Fruit fly (Drosophila melanogaster): ENCODE measurements around the gene Trissin.

Trissin gene

dm6 chr3R:15485296-15485695, at the start of gene Trissin:
Gene Trissin (minus strand): TSS chr3R:15485396.
- TF ChIP-seq noc (tag; optimal IDR thresholded peaks at IDR 0.05), result no peak

- no peak for TF ChIP-seq noc (tag; optimal IDR thresholded peaks at IDR 0.05)
These were observed 46.2 kb upstream of the Trissin start, which contains the start of gene CG31296 for dm6 chr3R:15531373-15531772. Gene CG31296 (minus strand): TSS chr3R:15531473.

dm6 chr3R:15517113-15517512, 31.9 kb upstream of the Trissin start:
- no peak for TF ChIP-seq noc (tag; optimal IDR thresholded peaks at IDR 0.05)

- TF ChIP-seq noc (tag; optimal IDR thresholded peaks at IDR 0.05), result no peak
These were observed 28.0 kb upstream of the Trissin start for dm6 chr3R:15513208-15513607.

dm6 chr3R:15512249-15512648, 27.1 kb upstream of the Trissin start:
- no peak for TF ChIP-seq noc (tag; optimal IDR thresholded peaks at IDR 0.05)

dm6 chr3R:15509817-15510216, 24.6 kb upstream of the Trissin start, which contains the start of gene CG44013:
Gene CG44013 (minus strand): TSS chr3R:15509917.
- no peak for TF ChIP-seq noc (tag; optimal IDR thresholded peaks at IDR 0.05)

dm6 chr3R:15508631-15509030, 23.4 kb upstream of the Trissin start, which contains the start of gene CG44014:
Gene CG44014 (minus strand): TSS chr3R:15508886.
- TF ChIP-seq noc (tag; optimal IDR thresholded peaks at IDR 0.05), result peak; percentile 27

- no peak for TF ChIP-seq noc (tag; optimal IDR thresholded peaks at IDR 0.05)
These were observed 22.6 kb upstream of the Trissin start for dm6 chr3R:15507760-15508159.

- TF ChIP-seq noc (tag; optimal IDR thresholded peaks at IDR 0.05), result no peak
These were observed 9.1 kb upstream of the Trissin start, which contains the start of gene maca for dm6 chr3R:15494302-15494701. Gene maca (plus strand): TSS chr3R:15494602.

dm6 chr3R:15493211-15493610, 8.0 kb upstream of the Trissin start:
- TF ChIP-seq noc (tag; optimal IDR thresholded peaks at IDR 0.05), result no peak

dm6 chr3R:15485866-15486265, 670 bp upstream of the Trissin start, which contains the start of gene obe:
Gene obe (plus strand): TSS chr3R:15486050.
- no peak for TF ChIP-seq noc (tag; optimal IDR thresholded peaks at IDR 0.05)

- TF ChIP-seq noc (tag; optimal IDR thresholded peaks at IDR 0.05), result no peak
These were observed 2.3 kb downstream of the Trissin start, which contains the start of gene Rh6 for dm6 chr3R:15482858-15483257. Gene Rh6 (plus strand): TSS chr3R:15483158.

dm6 chr3R:15481606-15482005, 3.6 kb downstream of the Trissin start, which contains the start of gene B9d1:
Gene B9d1 (plus strand): TSS chr3R:15481906.
- TF ChIP-seq noc (tag; optimal IDR thresholded peaks at IDR 0.05), result no peak

- no peak for TF ChIP-seq noc (tag; optimal IDR thresholded peaks at IDR 0.05)
These were observed 5.1 kb downstream of the Trissin start for dm6 chr3R:15480068-15480467.

- TF ChIP-seq noc (tag; optimal IDR thresholded peaks at IDR 0.05), result no peak
These were observed 9.1 kb downstream of the Trissin start, which contains the start of gene AdamTS-A for dm6 chr3R:15475973-15476692. Gene AdamTS-A (minus strand): TSS chr3R:15476193.

- TF ChIP-seq noc (tag; optimal IDR thresholded peaks at IDR 0.05), result no peak
These were observed 10.4 kb downstream of the Trissin start for dm6 chr3R:15474820-15475219.

dm6 chr3R:15473360-15473938, 11.7 kb downstream of the Trissin start:
- no peak for TF ChIP-seq noc (tag; optimal IDR thresholded peaks at IDR 0.05)
